Fruit fly (Drosophila melanogaster) whole organism, larva: ENCODE results near the gene lectin-28C.

ENCODE experiments used
- noc ChIP-seq: fragments of 200-800 bp; sonication (Bioruptor generic); optimal IDR thresholded peaks from 3 replicates; lab custom pipeline; 2019; ENCODE audit warnings: missing biosample characterization, mild to moderate bottlenecking, missing genetic modification characterization, moderate library complexity

Gene lectin-28C

DNA sequence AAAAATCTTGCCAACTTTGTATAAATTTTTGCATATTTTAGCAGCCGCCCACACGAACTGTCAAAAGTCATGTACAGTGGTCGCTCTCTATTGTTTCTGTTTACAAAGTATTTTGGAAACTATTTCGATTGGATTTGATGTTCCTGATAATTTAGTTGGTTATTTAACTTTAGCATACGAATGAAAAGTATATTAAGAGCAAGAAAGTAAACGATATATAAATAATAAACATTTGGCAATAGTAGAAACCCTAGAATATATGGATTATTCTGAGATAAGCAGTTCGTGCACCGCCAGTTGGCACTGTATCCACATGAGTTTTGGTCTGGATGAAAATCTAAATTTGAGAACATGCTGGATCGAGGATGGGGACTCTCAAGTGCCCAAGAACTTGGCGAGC, 23.6 kb upstream of the lectin-28C start:
- no peak for TF ChIP-seq noc (tag; lab: Kevin White, UChicago)

- no peak for TF ChIP-seq noc (tag; lab: Kevin White, UChicago)
These were observed 23.2 kb upstream of the lectin-28C start for dm6 chr2L:7833650-7834049.

DNA sequence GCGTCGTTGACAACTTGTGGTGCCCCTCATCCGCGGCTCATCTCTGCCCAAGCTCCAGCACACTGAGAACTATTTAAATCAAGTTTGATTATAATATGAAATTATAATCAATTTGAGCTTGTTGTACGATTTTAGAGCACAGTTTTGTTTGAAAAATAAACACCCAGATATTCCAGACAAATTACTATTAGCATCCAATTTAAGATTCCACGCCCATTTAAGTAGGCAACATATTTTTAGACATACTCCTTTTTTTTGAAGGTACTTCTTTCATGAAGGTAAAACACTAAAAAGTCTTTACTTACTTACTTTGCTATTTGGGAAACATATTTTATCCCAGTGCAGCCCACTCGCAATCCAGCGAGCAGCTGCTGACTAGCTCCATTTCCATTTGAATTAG, 18.9 kb upstream of the lectin-28C start:
- TF ChIP-seq noc (tag; lab: Kevin White, UChicago): no peak

DNA sequence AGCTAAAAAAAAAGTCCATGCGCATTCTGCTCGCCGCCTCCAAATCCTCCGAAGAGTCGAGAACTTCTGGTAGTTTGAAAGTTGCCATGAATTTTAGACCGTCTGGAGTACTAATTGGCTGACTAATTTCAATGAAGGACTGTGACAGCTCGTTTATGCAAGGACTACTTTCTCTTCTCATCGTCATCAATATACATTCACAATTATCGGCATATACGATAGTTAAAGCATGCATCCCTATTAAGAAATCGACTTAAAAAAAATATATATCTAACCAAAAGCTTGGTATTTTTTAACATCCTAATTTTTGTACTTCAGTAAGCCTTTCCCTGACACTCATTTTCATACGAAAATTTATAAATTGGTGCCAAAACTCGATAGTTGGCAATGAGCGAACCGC, 16.7 kb upstream of the lectin-28C start, which contains the start of gene CG14537:
Gene CG14537 (plus strand): TSS at position 301 of the 400 bp plus-strand sequence.
- TF ChIP-seq noc (tag; lab: Kevin White, UChicago): no peak

DNA sequence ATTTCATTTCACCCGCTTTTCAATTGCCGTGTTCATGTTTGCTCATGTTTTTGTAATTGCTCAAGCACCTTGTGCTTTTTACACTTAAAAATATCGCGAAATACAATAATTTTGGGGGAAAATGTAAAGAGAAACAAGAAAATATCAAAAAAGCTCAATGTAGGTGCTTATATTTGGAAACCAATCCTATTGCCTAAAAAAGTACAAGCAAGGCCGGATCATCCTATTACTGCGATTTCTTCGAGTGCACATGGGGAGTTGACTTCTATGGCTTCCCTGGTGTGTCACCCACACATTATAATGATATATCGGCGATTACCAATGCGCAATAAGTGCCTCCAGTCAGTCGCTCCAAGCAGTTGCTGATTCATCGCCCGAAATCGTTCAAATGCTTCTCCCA, 15.6 kb upstream of the lectin-28C start:
- no peak for TF ChIP-seq noc (tag; lab: Kevin White, UChicago)

dm6 chr2L:7849472-7849871, 7.4 kb upstream of the lectin-28C start:
- no peak for TF ChIP-seq noc (tag; lab: Kevin White, UChicago)

dm6 chr2L:7850406-7850805, 6.5 kb upstream of the lectin-28C start:
- TF ChIP-seq noc (tag; lab: Kevin White, UChicago): no peak

DNA sequence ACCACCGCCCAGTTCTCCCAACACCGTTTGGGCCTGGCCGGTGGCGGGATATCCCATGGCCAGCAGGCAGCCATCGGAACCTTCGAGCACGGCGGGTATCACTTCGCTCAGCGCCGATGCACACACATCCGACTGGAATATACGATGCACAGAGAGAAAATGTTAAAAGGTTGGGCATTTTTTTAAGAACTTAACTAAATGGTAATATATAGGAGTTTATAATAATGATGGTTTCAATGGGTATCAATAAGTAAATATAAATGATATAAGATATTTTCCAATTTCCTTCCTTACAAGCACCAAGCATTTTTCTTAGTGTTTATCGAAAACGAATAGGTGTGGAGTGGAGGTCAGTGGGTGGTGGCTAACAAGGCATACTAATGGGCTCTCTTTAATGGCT, 5.3 kb upstream of the lectin-28C start:
- no peak for TF ChIP-seq noc (tag; lab: Kevin White, UChicago)

- no peak for TF ChIP-seq noc (tag; lab: Kevin White, UChicago)
These were observed 1.8 kb upstream of the lectin-28C start, which contains the start of gene CG14535 for dm6 chr2L:7855108-7855507. Gene CG14535, minus strand, starts transcription at chr2L:7855475.

DNA sequence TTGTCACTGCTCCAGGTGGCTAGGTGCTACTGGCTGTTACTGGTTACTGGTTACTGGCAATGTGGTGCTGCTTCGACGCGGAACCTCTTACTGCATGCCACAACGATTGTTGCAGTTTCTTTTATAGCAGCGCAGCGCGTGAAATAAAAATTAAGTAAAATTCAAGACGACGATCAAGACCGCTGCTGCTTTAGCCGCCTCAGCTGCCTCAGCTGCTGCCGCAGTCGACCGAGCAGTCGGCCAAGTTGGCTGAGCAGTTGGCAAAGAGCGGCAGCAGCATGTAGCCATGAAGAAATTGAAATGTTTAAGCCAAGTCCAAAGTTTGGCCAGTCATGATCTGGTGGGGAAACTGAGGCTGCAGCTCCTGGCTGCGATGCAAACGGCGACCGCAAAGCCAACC, 3.9 kb downstream of the lectin-28C start, which contains the start of gene TwdlE:
Gene TwdlE (minus strand): TSS at position 101 of the 400 bp plus-strand sequence.
- no peak for TF ChIP-seq noc (tag; lab: Kevin White, UChicago)

DNA sequence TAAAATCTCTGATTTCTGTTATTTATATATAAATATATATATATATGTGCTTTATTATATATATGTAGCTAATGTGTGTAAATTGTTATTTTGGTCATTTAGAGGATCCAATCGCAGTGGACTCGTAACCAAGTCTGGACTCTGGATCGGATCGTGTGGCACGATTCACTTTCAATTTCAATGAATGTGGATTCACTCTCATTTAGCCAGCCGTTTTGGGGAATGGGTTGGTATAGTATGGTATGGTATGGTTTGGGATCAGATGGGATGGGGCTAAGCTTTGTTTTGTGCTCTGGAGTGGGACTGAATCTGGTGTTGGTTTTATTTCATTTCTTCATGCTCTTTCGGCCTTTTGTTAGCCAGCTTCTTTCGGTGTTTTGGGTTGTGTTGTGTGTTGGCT, 4.9 kb downstream of the lectin-28C start:
- TF ChIP-seq noc (tag; lab: Kevin White, UChicago): no peak

- TF ChIP-seq noc (tag; lab: Kevin White, UChicago): no peak
These were observed 11.7 kb downstream of the lectin-28C start for dm6 chr2L:7868608-7869007.

- TF ChIP-seq noc (tag; lab: Kevin White, UChicago): no peak
These were observed 13.3 kb downstream of the lectin-28C start for dm6 chr2L:7870212-7870611.

dm6 chr2L:7871332-7871731, 14.5 kb downstream of the lectin-28C start, which contains the start of gene Proc:
Gene Proc, minus strand, starts transcription at chr2L:7871432.
- no peak for TF ChIP-seq noc (tag; lab: Kevin White, UChicago)

DNA sequence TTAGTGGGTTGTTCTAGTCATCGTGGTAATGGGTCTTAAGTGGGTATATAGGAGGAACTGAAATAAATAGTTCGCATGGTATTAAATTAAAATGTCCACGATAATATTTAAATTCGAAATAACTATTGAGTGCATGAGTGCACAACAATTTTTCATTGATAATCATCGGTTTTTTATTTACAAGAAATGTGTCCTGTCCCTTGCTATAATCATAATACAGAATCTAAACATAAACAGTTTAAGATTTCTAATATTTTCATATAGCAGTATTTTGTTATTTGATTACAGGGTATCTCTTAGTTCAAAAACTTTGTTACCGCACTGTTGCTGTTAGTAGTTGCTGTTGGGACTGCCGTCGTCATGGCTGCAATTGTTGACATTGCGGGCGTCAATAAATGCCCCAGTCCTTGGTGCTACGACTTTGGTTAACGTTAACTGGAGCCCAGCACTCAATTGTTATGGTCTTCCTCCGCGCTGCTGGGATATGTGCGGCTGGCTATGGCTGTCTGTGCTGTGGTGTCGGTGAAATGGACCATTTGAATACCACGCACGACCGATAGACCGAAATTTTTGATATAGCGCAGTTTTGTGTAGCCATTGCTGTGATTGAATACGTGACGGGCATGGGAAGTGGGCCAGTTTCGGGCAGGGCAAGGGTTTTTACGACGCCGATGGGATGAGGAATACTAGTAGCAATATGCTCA, 15.1 kb downstream of the lectin-28C start:
- TF ChIP-seq noc (tag; lab: Kevin White, UChicago): no peak

DNA sequence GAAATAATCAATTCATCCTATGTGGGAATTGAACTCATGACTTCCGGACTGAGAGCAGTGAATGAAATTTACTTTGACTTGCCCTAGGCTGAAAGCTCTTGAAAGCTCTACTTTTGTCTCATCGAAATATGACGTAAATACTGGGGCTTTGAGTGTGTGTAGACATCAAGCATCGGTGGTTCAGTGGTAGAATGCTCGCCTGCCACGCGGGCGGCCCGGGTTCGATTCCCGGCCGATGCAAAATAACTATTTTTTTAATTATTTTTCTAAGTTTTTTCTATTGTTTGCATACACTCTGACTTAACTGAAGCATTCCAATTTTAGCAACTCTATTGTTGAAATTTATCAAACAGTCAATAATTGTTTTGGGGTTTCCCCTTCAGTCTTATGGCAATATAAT, 15.8 kb downstream of the lectin-28C start:
- TF ChIP-seq noc (tag; lab: Kevin White, UChicago): no peak

DNA sequence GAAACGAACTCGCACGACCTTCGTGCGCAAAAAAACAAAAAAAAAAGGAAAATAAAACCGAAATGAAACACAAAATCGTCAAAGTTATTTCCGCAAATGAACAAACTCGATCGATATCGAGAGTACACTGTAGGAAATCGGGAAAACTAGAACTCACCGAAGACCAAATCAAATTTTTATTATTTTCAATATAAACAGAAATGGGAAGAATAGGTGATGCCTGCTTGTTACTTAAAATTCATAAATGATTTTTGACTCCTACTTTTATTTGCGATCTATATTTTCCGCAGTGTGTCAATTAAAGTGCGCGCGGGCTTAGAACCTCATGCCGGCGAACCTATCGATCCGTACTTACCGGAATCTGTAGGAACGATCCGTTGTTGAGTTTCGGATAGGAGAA, 18.8 kb downstream of the lectin-28C start:
- peak; percentile 33 for TF ChIP-seq noc (tag; lab: Kevin White, UChicago)
